Fruit fly (Drosophila melanogaster): ENCODE results near the gene Lsp2.

The Lsp2 gene

DNA sequence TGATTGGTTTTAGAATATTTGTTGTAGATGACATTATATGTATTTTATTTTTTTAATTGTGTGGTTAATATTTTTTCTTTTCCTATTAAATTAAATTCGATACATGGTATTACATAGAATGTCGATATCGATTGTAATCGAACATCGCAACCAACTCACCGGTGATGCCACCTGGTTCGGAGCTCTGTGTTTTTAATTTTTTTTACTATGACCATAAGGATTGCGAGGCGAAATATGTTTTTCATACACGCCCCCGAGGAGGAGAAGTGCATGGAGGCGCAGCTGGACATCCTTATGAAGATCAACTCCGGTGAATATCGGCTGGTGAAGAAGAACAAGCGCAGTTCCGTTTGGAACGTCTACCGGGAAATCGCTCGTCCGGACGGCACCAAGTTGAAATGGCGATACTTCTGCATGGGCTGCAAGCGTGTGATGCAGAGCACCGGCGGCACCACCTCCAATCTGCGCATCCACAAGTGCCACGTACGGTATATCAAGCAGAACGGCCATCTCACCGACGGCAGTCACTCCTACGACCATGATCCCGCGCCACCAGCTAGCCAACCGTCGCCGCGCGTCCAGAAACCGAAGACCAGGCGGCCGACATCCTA is 9.2 kb upstream of the Lsp2 start, which contains the start of gene CG11560:
CG11560 (plus strand) TSS at position 145 of the 611 bp plus-strand sequence.
- TF ChIP-seq Eip78C (GFP tag) (peak; percentile 20), CG1621 (tag; optimal IDR thresholded peaks at IDR 0.05) (no peak)

dm6 chr3L:12122891-12123290 is 6.3 kb upstream of the Lsp2 start:
- TF ChIP-seq salr (GFP tag; optimal IDR thresholded peaks at IDR 0.05) (no peak), CG10631 (GFP tag; optimal IDR thresholded peaks at IDR 0.05) (no peak), CG6792 (GFP tag; optimal IDR thresholded peaks at IDR 0.05) (no peak), Blimp-1 (GFP tag; optimal IDR thresholded peaks at IDR 0.05) (no peak), CG6163 (GFP tag; IDR thresholded peaks at IDR 0.05) (no peak), CG6808 (GFP tag; optimal IDR thresholded peaks at IDR 0.05) (no peak), CG7368 (GFP tag; optimal IDR thresholded peaks at IDR 0.05) (no peak), lz (GFP tag; optimal IDR thresholded peaks at IDR 0.05) (no peak), CG11762 (GFP tag; optimal IDR thresholded peaks at IDR 0.05; ENCODE audit: insufficient read depth) (no peak), Sox15 (GFP tag; optimal IDR thresholded peaks at IDR 0.05) (no peak), net (GFP tag; optimal IDR thresholded peaks at IDR 0.05) (no peak), CG8119 (GFP tag; IDR thresholded peaks at IDR 0.05) (no peak), Ets21C (GFP tag; optimal IDR thresholded peaks at IDR 0.05) (no peak)

DNA sequence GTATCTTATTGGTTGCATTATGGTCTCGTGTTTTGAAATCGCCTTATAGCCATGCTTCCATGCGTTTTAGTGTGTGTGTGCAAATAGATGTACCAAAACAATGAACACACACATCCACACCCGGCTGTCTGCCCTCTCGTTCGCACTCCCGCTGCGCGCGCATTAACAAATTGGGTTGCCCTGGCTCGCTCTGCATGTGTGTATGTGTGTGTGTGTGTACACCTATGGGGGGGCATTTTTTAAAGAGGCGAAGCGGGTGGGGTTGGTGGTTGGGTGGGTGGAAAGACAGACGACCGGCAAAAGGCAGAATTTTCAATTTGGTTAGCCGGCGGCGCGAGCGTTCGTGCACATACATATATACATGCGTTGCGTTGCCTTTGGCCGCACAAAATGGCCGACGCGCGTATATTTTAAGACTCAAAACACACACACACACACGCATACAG is 5.0 kb upstream of the Lsp2 start:
- TF ChIP-seq CG11762 (GFP tag; optimal IDR thresholded peaks at IDR 0.05; ENCODE audit: insufficient read depth): no peak
- TF ChIP-seq Ets96B (tag; optimal IDR thresholded peaks at IDR 0.05): no peak
- TF ChIP-seq CG6276 (GFP tag; optimal IDR thresholded peaks at IDR 0.05): no peak
- TF ChIP-seq esn (GFP tag; optimal IDR thresholded peaks at IDR 0.05): no peak
- peak; percentile 37 for TF ChIP-seq dsx (GFP tag; optimal IDR thresholded peaks at IDR 0.05; ENCODE audit: poor library complexity, severe bottlenecking)
- TF ChIP-seq Hr4 (GFP tag; optimal IDR thresholded peaks at IDR 0.05): no peak
- peak; percentile 48 for TF ChIP-seq CG6808 (GFP tag; optimal IDR thresholded peaks at IDR 0.05)
- no peak for TF ChIP-seq spab (GFP tag; optimal IDR thresholded peaks at IDR 0.05)
- no peak for TF ChIP-seq Blimp-1 (GFP tag; optimal IDR thresholded peaks at IDR 0.05)
- TF ChIP-seq lz (GFP tag; optimal IDR thresholded peaks at IDR 0.05): no peak
- no peak for TF ChIP-seq fd85E (GFP tag; optimal IDR thresholded peaks at IDR 0.05)
- TF ChIP-seq CG15336 (GFP tag; IDR thresholded peaks at IDR 0.05): peak; percentile 54; the same call in 1 of the 2 replicates
- TF ChIP-seq Met (GFP tag; optimal IDR thresholded peaks at IDR 0.05): no peak
- peak; percentile 21 for TF ChIP-seq CG3919 (GFP tag; optimal IDR thresholded peaks at IDR 0.05)
- no peak for TF ChIP-seq Ets21C (GFP tag; optimal IDR thresholded peaks at IDR 0.05)
- TF ChIP-seq dac (GFP tag; optimal IDR thresholded peaks at IDR 0.05): no peak
- 0 out of 3 replicates have a peak, but pooled peaks have one; percentile 43 for TF ChIP-seq CG8119 (GFP tag; IDR thresholded peaks at IDR 0.05)
- no peak for TF ChIP-seq salr (GFP tag; optimal IDR thresholded peaks at IDR 0.05)
- TF ChIP-seq fd59A (GFP tag; optimal IDR thresholded peaks at IDR 0.05): no peak
- no peak for TF ChIP-seq Eip75B (GFP tag; optimal IDR thresholded peaks at IDR 0.05)
- TF ChIP-seq achi (GFP tag; optimal IDR thresholded peaks at IDR 0.05): no peak
- TF ChIP-seq svp (GFP tag): peak; percentile 60
- TF ChIP-seq acj6 (GFP tag; optimal IDR thresholded peaks at IDR 0.05): no peak
- TF ChIP-seq CG9139 (GFP tag; optimal IDR thresholded peaks at IDR 0.05): no peak
- TF ChIP-seq Eip78C (GFP tag): peak; percentile 45
- TF ChIP-seq Sox15 (GFP tag; optimal IDR thresholded peaks at IDR 0.05): no peak
- TF ChIP-seq CG10631 (GFP tag; optimal IDR thresholded peaks at IDR 0.05): no peak
- TF ChIP-seq CG32006 (GFP tag; optimal IDR thresholded peaks at IDR 0.05): no peak
- no peak for TF ChIP-seq CG8632 (GFP tag; optimal IDR thresholded peaks at IDR 0.05)
- peak; percentile 3 for TF ChIP-seq vri (GFP tag; optimal IDR thresholded peaks at IDR 0.05)
- no peak for TF ChIP-seq eg (GFP tag; IDR thresholded peaks at IDR 0.05)
- TF ChIP-seq CG7368 (GFP tag; optimal IDR thresholded peaks at IDR 0.05): no peak
- no peak for TF ChIP-seq Sox102F (GFP tag; optimal IDR thresholded peaks at IDR 0.05)
- no peak for TF ChIP-seq Hr39 (GFP tag; optimal IDR thresholded peaks at IDR 0.05)
- TF ChIP-seq CG16779 (tag; optimal IDR thresholded peaks at IDR 0.05): peak; percentile 54
- peak; percentile 29 for TF ChIP-seq CG1621 (tag; optimal IDR thresholded peaks at IDR 0.05)
- TF ChIP-seq fkh (GFP tag; optimal IDR thresholded peaks at IDR 0.05): peak; percentile 95
- TF ChIP-seq CG34406 (GFP tag; optimal IDR thresholded peaks at IDR 0.05): peak; percentile 20
- no peak for TF ChIP-seq CG8319 (GFP tag; optimal IDR thresholded peaks at IDR 0.05)
- TF ChIP-seq OdsH (GFP tag; optimal IDR thresholded peaks at IDR 0.05): no peak
- TF ChIP-seq net (GFP tag; optimal IDR thresholded peaks at IDR 0.05): no peak
- TF ChIP-seq cyc (GFP tag; optimal IDR thresholded peaks at IDR 0.05): no peak
- TF ChIP-seq CG31627 (GFP tag; optimal IDR thresholded peaks at IDR 0.05): no peak

Measured in whole organism, prepupa.